Worm (Caenorhabditis elegans) whole organism, early embryonic: Measurements from ENCODE around the gene T05C12.15.

Experiments used
- aly-1 ChIP-seq: sonication (generic microtip); optimal IDR thresholded peaks from 2 replicates; lab custom pipeline; 2016; ENCODE audit warnings: missing genetic modification characterization, missing compliant biosample characterization
- ama-1 ChIP-seq: fragments of 150-350 bp; optimal IDR thresholded peaks from 2 replicates; lab custom pipeline; 2014
- ceh-13 ChIP-seq: fragments of 200-800 bp; sonication (Bioruptor generic); optimal IDR thresholded peaks from 2 replicates; lab custom pipeline; 2018; ENCODE audit warnings: mild to moderate bottlenecking, missing genetic modification characterization, missing compliant biosample characterization
- pes-1 ChIP-seq: fragments of 200-800 bp; sonication (Bioruptor generic); IDR thresholded peaks from 2 replicates; pipeline ENCODE4 v1.3.6; 2022; ENCODE audit warnings: missing genetic modification reagents, missing genetic modification characterization, missing compliant biosample characterization
- scrt-1 ChIP-seq: fragments of 200-800 bp; sonication (Bioruptor generic); IDR thresholded peaks from 2 replicates; pipeline ENCODE4 v1.3.6; 2022; ENCODE audit warnings: missing genetic modification characterization, missing compliant biosample characterization
- tbx-37 ChIP-seq: fragments of 200-800 bp; sonication (Bioruptor generic); conservative IDR thresholded peaks from 2 replicates; pipeline ENCODE4 v1.3.6; 2022; ENCODE audit warnings: missing genetic modification reagents, missing genetic modification characterization, missing compliant biosample characterization

DNA sequence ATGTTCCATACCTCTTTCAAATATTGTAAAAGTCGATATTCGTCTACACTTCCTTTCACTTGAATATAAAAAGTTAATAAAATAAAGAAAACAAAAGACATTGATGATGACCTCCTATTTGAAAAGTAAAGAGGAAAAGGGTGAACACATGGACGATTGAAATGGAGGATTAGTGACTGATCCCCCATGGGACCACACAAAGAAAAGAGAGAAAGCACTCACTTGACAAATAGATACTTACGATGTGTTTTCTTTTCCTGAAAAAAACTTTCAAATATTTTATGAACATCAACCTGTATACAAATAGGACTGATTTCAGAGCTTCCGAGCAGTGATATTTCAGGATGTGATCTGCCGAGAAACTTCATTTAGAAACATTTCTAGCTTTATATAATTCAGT is 7.7 kb downstream of the T05C12.15 start, which contains the start of gene acr-14:
- no peak for TF ChIP-seq ama-1 (lab: Kevin White, UChicago)
- TF ChIP-seq ceh-13 (GFP tag; lab: Kevin White, UChicago), result no peak
- no peak for TF ChIP-seq aly-1
- TF ChIP-seq pes-1 (GFP tag; lab: Robert Waterston, UW), result no peak
- TF ChIP-seq tbx-37 (GFP tag; lab: Robert Waterston, UW), result no peak
- TF ChIP-seq scrt-1, result no peak
